Worm (Caenorhabditis elegans): ENCODE data around the gene srsx-12.

ce11 chrV:4987097-4987496 lies 6.3 kb upstream of the srsx-12 start, which contains the start of gene ncx-8:
- no peak for TF ChIP-seq npax-4 (tag; optimal IDR thresholded peaks at IDR 0.05)
- TF ChIP-seq pha-4 (tag; optimal IDR thresholded peaks at IDR 0.05), result no peak
- TF ChIP-seq ceh-24 (tag; optimal IDR thresholded peaks at IDR 0.05), result no peak
- no peak for TF ChIP-seq elt-2 (tag; optimal IDR thresholded peaks at IDR 0.05)
- TF ChIP-seq pag-3 (tag; optimal IDR thresholded peaks at IDR 0.05; ENCODE audit: borderline replicate concordance), result no peak

Data from whole organism, late embryonic.